Worm (Caenorhabditis elegans) whole organism, early embryonic: Measurements from ENCODE around the gene C14A11.9.

Experiments
- aly-1 ChIP-seq: sonication (generic microtip); optimal IDR thresholded peaks from 2 replicates; lab custom pipeline; 2016; ENCODE audit warnings: missing genetic modification characterization, missing compliant biosample characterization
- flt-1 ChIP-seq: fragments of 200-800 bp; sonication (Bioruptor generic); IDR thresholded peaks from 2 replicates; pipeline ENCODE4 v1.3.6; 2022; ENCODE audit warnings: missing genetic modification characterization, missing compliant biosample characterization
- tbx-11 ChIP-seq: fragments of 200-800 bp; sonication (Bioruptor generic); IDR thresholded peaks from 2 replicates; pipeline ENCODE4 v1.3.6; 2022; ENCODE audit warnings: missing genetic modification characterization, missing compliant biosample characterization

ce11 chrX:2853963-2854362 lies 44.5 kb upstream of the C14A11.9 start:
- no peak for TF ChIP-seq tbx-11 (GFP tag; lab: Robert Waterston, UW)
- no peak for TF ChIP-seq aly-1 (tag; lab: Kevin White, UChicago)
- TF ChIP-seq flt-1 (GFP tag; lab: Robert Waterston, UW) = no peak
